Worm (Caenorhabditis elegans): Measurements from ENCODE around the gene K10H10.4.

DNA sequence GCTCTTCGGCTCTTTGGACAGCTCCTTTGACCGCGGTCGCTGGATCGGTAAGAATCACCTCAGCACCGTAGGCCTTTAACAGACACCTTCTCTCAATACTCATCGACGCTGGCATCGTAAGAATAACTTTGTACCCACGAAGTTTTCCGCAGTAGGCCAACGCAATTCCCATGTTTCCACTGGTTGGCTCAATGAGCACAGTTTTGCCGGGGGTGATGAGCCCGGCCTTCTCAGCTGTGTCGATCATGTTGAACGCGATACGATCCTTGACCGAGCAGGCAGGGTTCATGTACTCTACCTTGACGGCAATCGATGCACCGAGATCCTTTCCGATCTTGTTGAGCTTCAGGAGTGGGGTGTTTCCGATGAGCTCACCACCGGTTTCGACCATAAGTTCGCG, 6.2 kb upstream of the K10H10.4 start:
- TF ChIP-seq lsl-1 (GFP tag; optimal IDR thresholded peaks at IDR 0.05) (no peak), egl-18 (GFP tag; IDR thresholded peaks at IDR 0.05) (no peak), F37B4.10 (GFP tag; IDR thresholded peaks at IDR 0.05) (no peak), snpc-4 (GFP tag; optimal IDR thresholded peaks at IDR 0.05) (no peak), snpc-4 (tag; optimal IDR thresholded peaks at IDR 0.05) (no peak), C06A6.2 (GFP tag; conservative IDR thresholded peaks at IDR 0.05) (no peak), pha-4 (tag; optimal IDR thresholded peaks at IDR 0.05) (no peak)
